Worm (Caenorhabditis elegans): ENCODE results near the gene F41B5.1.

F41B5.1 gene

DNA sequence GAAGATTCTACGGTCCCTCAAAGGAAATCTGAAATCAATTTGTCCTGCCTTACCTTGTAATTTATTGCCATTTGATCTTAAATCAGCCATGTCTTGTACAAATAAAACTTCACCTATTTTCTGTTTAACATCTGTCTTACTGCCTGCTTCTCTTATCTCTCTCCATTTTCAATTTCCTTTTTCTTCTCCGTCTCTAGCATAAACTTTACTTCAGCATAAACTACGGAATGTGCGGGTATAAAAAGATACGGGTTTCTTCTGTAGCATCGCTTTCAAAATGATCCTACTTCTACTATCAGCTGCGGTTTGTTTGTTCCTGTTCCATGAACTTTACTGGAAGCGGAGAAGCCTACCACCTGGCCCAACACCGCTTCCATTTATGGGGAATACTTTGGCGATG is 10.6 kb upstream of the F41B5.1 start, which contains the start of gene cyp-33C5:
Gene cyp-33C5, plus strand, starts transcription at position 254 of the 400 bp plus-strand sequence.
- TF ChIP-seq hlh-15 (tag; optimal IDR thresholded peaks at IDR 0.05), result no peak

DNA sequence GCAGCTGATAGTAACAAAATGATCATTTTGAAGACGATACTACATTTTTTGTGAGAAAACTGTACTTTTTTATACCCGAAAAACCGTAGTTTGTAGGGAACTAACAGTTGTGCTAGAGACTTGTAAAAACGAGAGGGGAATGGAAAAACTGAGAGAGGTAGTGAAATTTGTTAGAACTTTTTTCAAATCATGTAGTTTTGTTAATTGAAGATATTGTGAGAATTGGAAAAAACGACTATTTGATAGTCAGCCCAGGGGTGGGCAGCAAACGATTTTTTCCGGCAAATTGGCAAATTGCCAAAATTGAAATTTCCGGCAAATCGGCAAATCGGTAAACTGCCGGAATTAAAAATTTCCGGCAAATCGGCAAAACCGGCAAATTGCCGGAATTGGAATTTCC is 6.0 kb upstream of the F41B5.1 start, which contains the start of gene cyp-33C6:
Gene cyp-33C6, minus strand, starts transcription at position 101 of the 400 bp plus-strand sequence.
- no peak for TF ChIP-seq elt-4 (tag; optimal IDR thresholded peaks at IDR 0.05)
- TF ChIP-seq eyg-1 (tag; optimal IDR thresholded peaks at IDR 0.05), result no peak
- no peak for TF ChIP-seq pag-3 (tag; optimal IDR thresholded peaks at IDR 0.05; ENCODE audit: borderline replicate concordance)
- TF ChIP-seq C38D4.7 (GFP tag; optimal IDR thresholded peaks at IDR 0.05), result no peak
- no peak for TF ChIP-seq dve-1 (tag; optimal IDR thresholded peaks at IDR 0.05)
- no peak for TF ChIP-seq pros-1 (tag; optimal IDR thresholded peaks at IDR 0.05)
- no peak for TF ChIP-seq nfya-1 (tag; optimal IDR thresholded peaks at IDR 0.05)
- TF ChIP-seq pax-1 (tag; optimal IDR thresholded peaks at IDR 0.05), result no peak
- TF ChIP-seq ceh-6 (GFP tag; optimal IDR thresholded peaks at IDR 0.05), result no peak
- no peak for TF ChIP-seq F13H6.1 (tag; optimal IDR thresholded peaks at IDR 0.05)
- TF ChIP-seq nhr-232 (tag; optimal IDR thresholded peaks at IDR 0.05), result no peak
- TF ChIP-seq dmd-4 (tag; optimal IDR thresholded peaks at IDR 0.05; ENCODE audit: borderline replicate concordance), result no peak
- TF ChIP-seq K02D7.2 (tag; optimal IDR thresholded peaks at IDR 0.05), result no peak
- TF ChIP-seq ztf-16 (tag; optimal IDR thresholded peaks at IDR 0.05), result no peak

- TF ChIP-seq ceh-14 (tag; optimal IDR thresholded peaks at IDR 0.05) (no peak), pha-2 (tag; optimal IDR thresholded peaks at IDR 0.05) (no peak), dve-1 (tag; optimal IDR thresholded peaks at IDR 0.05) (no peak), sdc-2 (tag; optimal IDR thresholded peaks at IDR 0.05) (no peak), eyg-1 (tag; optimal IDR thresholded peaks at IDR 0.05) (no peak), C08G9.2 (tag; optimal IDR thresholded peaks at IDR 0.05) (no peak), hlh-8 (tag; optimal IDR thresholded peaks at IDR 0.05) (no peak), ahr-1 (tag; optimal IDR thresholded peaks at IDR 0.05) (no peak)
Observed at ce11 chrV:2250126-2250590, 5.2 kb upstream of the F41B5.1 start, which contains the start of gene cyp-33C7. TSS of gene cyp-33C7 (plus strand) at chrV:2250540.

DNA sequence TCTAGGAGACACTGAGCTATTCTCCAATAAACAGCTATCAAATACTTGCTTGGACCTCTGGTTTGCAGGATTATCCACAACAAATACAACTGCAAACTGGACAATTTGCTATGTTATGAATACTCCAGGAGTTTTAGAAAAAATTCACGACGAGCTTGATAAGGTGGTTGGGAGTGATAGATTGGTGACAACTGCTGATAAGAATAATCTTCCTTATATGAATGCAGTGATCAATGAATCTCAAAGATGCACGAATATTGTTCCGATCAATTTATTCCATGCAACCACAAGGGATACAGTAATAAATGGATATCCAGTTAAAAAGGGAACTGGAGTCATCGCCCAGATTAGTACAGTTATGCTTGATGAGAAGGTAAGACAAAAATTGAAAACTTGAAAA is 3.6 kb upstream of the F41B5.1 start:
- TF ChIP-seq pat-9 (tag; optimal IDR thresholded peaks at IDR 0.05), result no peak
- TF ChIP-seq ceh-18 (tag; optimal IDR thresholded peaks at IDR 0.05), result no peak
- TF ChIP-seq ceh-24 (tag; optimal IDR thresholded peaks at IDR 0.05), result no peak
- no peak for TF ChIP-seq C38D4.7 (GFP tag; optimal IDR thresholded peaks at IDR 0.05)
- TF ChIP-seq nhr-11 (tag; optimal IDR thresholded peaks at IDR 0.05), result no peak
- TF ChIP-seq T23F11.4 (GFP tag; optimal IDR thresholded peaks at IDR 0.05), result no peak
- no peak for TF ChIP-seq tbx-7 (tag; optimal IDR thresholded peaks at IDR 0.05)
- TF ChIP-seq Y22D7AL.16 (tag; optimal IDR thresholded peaks at IDR 0.05), result no peak
- TF ChIP-seq madf-2 (tag; optimal IDR thresholded peaks at IDR 0.05), result no peak

DNA sequence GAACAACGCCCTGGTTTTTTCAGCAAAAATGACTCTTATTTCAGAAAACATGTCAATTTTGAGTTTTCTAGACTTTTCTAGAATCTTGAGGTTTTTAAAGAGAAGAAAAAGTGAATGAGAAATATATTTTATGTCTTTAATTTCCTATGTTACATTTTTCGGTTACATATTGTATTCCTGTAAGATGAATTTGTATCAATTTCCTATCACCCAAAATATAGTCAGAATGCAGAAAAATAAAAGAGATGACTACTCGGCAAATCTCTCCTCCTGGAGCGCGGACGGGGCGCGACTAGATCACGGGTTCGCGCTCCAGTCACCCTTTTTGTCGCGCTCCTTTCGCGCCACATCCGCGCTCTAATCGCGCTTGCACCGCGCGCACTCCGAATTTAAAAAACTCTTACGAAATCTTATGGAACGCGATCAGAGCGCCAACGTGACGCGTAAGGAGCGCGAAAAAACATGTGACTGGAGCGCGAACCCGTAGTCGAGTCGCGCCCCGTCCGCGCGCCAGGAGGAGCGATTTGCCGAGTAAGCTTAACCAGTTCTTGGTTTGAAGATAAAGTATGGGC is 694 bp upstream of the F41B5.1 start, which contains the start of gene str-253:
Gene str-253, minus strand, starts transcription at position 51 of the 572 bp plus-strand sequence.
- no peak for TF ChIP-seq madf-2 (tag; optimal IDR thresholded peaks at IDR 0.05)
- TF ChIP-seq T23F11.4 (GFP tag; optimal IDR thresholded peaks at IDR 0.05), result no peak
- TF ChIP-seq K09A11.1 (tag; optimal IDR thresholded peaks at IDR 0.05; ENCODE audit: insufficient read depth), result no peak
- no peak for TF ChIP-seq npax-4 (tag; optimal IDR thresholded peaks at IDR 0.05)
- no peak for TF ChIP-seq hlh-6 (tag; optimal IDR thresholded peaks at IDR 0.05)
- no peak for TF ChIP-seq ceh-9 (tag; optimal IDR thresholded peaks at IDR 0.05)
- TF ChIP-seq unc-86 (tag; optimal IDR thresholded peaks at IDR 0.05), result no peak
- no peak for TF ChIP-seq ceh-18 (tag; optimal IDR thresholded peaks at IDR 0.05)
